Fruit fly (Drosophila melanogaster) whole organism, prepupa: ENCODE measurements around the gene Flacc.

ENCODE experiments used
- Blimp-1 ChIP-seq: fragments of 200-800 bp; sonication (Bioruptor generic); optimal IDR thresholded peaks from 3 replicates; lab custom pipeline; 2017; ENCODE audit warnings: missing biosample characterization, missing genetic modification characterization, mild to moderate bottlenecking, moderate library complexity, missing genetic modification reagents
- CG10631 ChIP-seq: fragments of 200-800 bp; sonication (Bioruptor generic); optimal IDR thresholded peaks from 2 replicates; lab custom pipeline; 2016; ENCODE audit warnings: missing biosample characterization, missing genetic modification characterization
- CG15336 ChIP-seq: fragments of 200-800 bp; sonication (Bioruptor generic); IDR thresholded peaks from 2 replicates; pipeline ENCODE4 v1.3.6; 2022; ENCODE audit warnings: missing biosample characterization, missing genetic modification characterization
- CG1621 ChIP-seq: fragments of 200-800 bp; sonication (Bioruptor generic); optimal IDR thresholded peaks from 3 replicates; lab custom pipeline; 2018; ENCODE audit warnings: missing biosample characterization, mild to moderate bottlenecking, missing genetic modification characterization
- CG8319 ChIP-seq: fragments of 200-800 bp; sonication (Bioruptor generic); optimal IDR thresholded peaks from 3 replicates; lab custom pipeline; 2016; ENCODE audit warnings: missing biosample characterization, missing genetic modification characterization
- Lpt ChIP-seq: fragments of 200-800 bp; sonication (Bioruptor generic); optimal IDR thresholded peaks from 3 replicates; lab custom pipeline; 2016; ENCODE audit warnings: missing biosample characterization, missing genetic modification characterization
- OdsH ChIP-seq: fragments of 200-800 bp; sonication (Bioruptor generic); optimal IDR thresholded peaks from 3 replicates; lab custom pipeline; 2016; ENCODE audit warnings: missing biosample characterization, missing genetic modification characterization
- acj6 ChIP-seq: fragments of 200-800 bp; sonication (Bioruptor generic); optimal IDR thresholded peaks from 3 replicates; lab custom pipeline; 2016; ENCODE audit warnings: missing biosample characterization, missing genetic modification characterization

DNA sequence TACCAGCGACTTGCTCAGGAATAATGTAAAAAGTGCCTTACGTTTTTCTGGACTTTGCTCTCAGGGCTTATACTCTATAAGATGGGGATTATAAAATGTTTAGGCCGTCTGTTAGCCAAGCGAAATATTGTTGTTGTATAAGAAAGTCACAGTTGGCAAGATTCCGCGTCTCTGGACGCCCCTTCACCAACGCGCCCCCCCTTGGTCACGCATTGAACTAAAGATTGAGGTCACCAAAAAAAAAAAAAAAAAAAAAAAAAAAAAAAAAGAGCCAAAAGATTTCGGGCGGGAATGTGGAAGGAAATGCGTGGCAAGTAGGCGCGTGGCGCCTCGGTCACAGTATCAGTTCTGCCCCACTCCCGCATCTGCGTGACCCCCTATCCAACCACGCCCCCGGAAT, 41.4 kb upstream of the Flacc start:
- TF ChIP-seq Lpt (GFP tag; lab: Kevin White, UChicago) (no peak), CG8319 (GFP tag; lab: Kevin White, UChicago) (peak; percentile 43), Blimp-1 (GFP tag; lab: Kevin White, UChicago) (no peak), CG15336 (GFP tag; lab: Robert Waterston, UW) (no peak), CG1621 (tag; lab: Kevin White, UChicago) (no peak), CG10631 (GFP tag; lab: Kevin White, UChicago) (no peak), OdsH (GFP tag; lab: Kevin White, UChicago) (no peak), acj6 (GFP tag; lab: Kevin White, UChicago) (no peak)
